Fruit fly (Drosophila melanogaster): Measurements from ENCODE around the gene Zip71B.
A peak's percentile ranks its signal among the peaks of the same experiment; 100 is the strongest.

Zip71B gene

dm6 chr3L:15034061-15034713 is 42.1 kb downstream of the Zip71B start (continued):
- TF ChIP-seq CG34376 (GFP tag; optimal IDR thresholded peaks at IDR 0.05) = peak; percentile 27
- TF ChIP-seq jumu (GFP tag; optimal IDR thresholded peaks at IDR 0.05) = no peak
- TF ChIP-seq zfh1 (GFP tag; IDR thresholded peaks at IDR 0.05) = no peak
- peak; percentile 68 for TF ChIP-seq ind (GFP tag; optimal IDR thresholded peaks at IDR 0.05)
- TF ChIP-seq Atf6 (GFP tag; IDR thresholded peaks at IDR 0.05) = no peak
- TF ChIP-seq lov (optimal IDR thresholded peaks at IDR 0.05) = no peak
- TF ChIP-seq lov (GFP tag; IDR thresholded peaks at IDR 0.05) = no peak
- TF ChIP-seq slbo (GFP tag; IDR thresholded peaks at IDR 0.05) = no peak
- peak; percentile 3 for TF ChIP-seq gcm (GFP tag; optimal IDR thresholded peaks at IDR 0.05)
- TF ChIP-seq PHDP (tag; optimal IDR thresholded peaks at IDR 0.05) = peak; percentile 29
- TF ChIP-seq CG7357 (GFP tag; IDR thresholded peaks at IDR 0.05) = no peak
- TF ChIP-seq slou (GFP tag; optimal IDR thresholded peaks at IDR 0.05) = no peak
- no peak for TF ChIP-seq CHES-1-like (GFP tag; optimal IDR thresholded peaks at IDR 0.05)
- no peak for TF ChIP-seq jigr1 (GFP tag; IDR thresholded peaks at IDR 0.05)
- TF ChIP-seq CG14965 (GFP tag; optimal IDR thresholded peaks at IDR 0.05; ENCODE audit: borderline replicate concordance) = no peak
- peak; percentile 32 for TF ChIP-seq Ssrp (tag; optimal IDR thresholded peaks at IDR 0.05)
- TF ChIP-seq dimm (GFP tag; IDR thresholded peaks at IDR 0.05) = no peak
- peak; percentile 32 for TF ChIP-seq D19A (tag; optimal IDR thresholded peaks at IDR 0.05)
- TF ChIP-seq dan (GFP tag; IDR thresholded peaks at IDR 0.05) = no peak
- TF ChIP-seq Nf-YA (GFP tag; IDR thresholded peaks at IDR 0.05) = no peak
- TF ChIP-seq CG10366 (GFP tag; IDR thresholded peaks at IDR 0.05) = no peak
- TF ChIP-seq CG1603 (tag; optimal IDR thresholded peaks at IDR 0.05) = no peak
- no peak for TF ChIP-seq psq (GFP tag; optimal IDR thresholded peaks at IDR 0.05)
- no peak for TF ChIP-seq tup (GFP tag; optimal IDR thresholded peaks at IDR 0.05)
- no peak for TF ChIP-seq vnd (GFP tag; IDR thresholded peaks at IDR 0.05; ENCODE audit: partially characterized antibody)
- no peak for TF ChIP-seq Aef1 (GFP tag; IDR thresholded peaks at IDR 0.05)
- no peak for TF ChIP-seq CG14860 (GFP tag; IDR thresholded peaks at IDR 0.05; ENCODE audit: partially characterized antibody)
- peak; percentile 26 for TF ChIP-seq CG17829 (tag; optimal IDR thresholded peaks at IDR 0.05)
- no peak for TF ChIP-seq CG33557 (GFP tag; optimal IDR thresholded peaks at IDR 0.05)
- TF ChIP-seq Abd-B (GFP tag; optimal IDR thresholded peaks at IDR 0.05) = no peak
- no peak for TF ChIP-seq CG8765 (GFP tag; IDR thresholded peaks at IDR 0.05)
- no peak for TF ChIP-seq CG1832 (GFP tag; optimal IDR thresholded peaks at IDR 0.05)
- TF ChIP-seq cato (GFP tag; optimal IDR thresholded peaks at IDR 0.05; ENCODE audit: borderline replicate concordance) = no peak
- no peak for TF ChIP-seq CG4328 (GFP tag; optimal IDR thresholded peaks at IDR 0.05)
- TF ChIP-seq dpn (GFP tag; optimal IDR thresholded peaks at IDR 0.05) = no peak
- no peak for TF ChIP-seq ci (GFP tag; IDR thresholded peaks at IDR 0.05)
- TF ChIP-seq CrebB (tag; optimal IDR thresholded peaks at IDR 0.05) = no peak
- peak; percentile 12 for TF ChIP-seq tap (tag; optimal IDR thresholded peaks at IDR 0.05)
- no peak for TF ChIP-seq tgo (GFP tag; IDR thresholded peaks at IDR 0.05)
- no peak for TF ChIP-seq CG7987 (GFP tag; optimal IDR thresholded peaks at IDR 0.05)
- TF ChIP-seq CG33213 (GFP tag; optimal IDR thresholded peaks at IDR 0.05) = no peak
- TF ChIP-seq prd (optimal IDR thresholded peaks at IDR 0.05) = no peak
- no peak for TF ChIP-seq prd (GFP tag; IDR thresholded peaks at IDR 0.05)
- peak; percentile 38 for TF ChIP-seq Sox102F (GFP tag; optimal IDR thresholded peaks at IDR 0.05)
- no peak for TF ChIP-seq fu2 (GFP tag; optimal IDR thresholded peaks at IDR 0.05)
- TF ChIP-seq Oaz (GFP tag; IDR thresholded peaks at IDR 0.05) = no peak
- TF ChIP-seq CG1529 (GFP tag; optimal IDR thresholded peaks at IDR 0.05) = no peak
- peak in 1 of 2 experiments; percentile 30 for TF ChIP-seq Eip74EF (GFP tag; optimal IDR thresholded peaks at IDR 0.05)
- TF ChIP-seq E2f1 (GFP tag; IDR thresholded peaks at IDR 0.05) = no peak
- TF ChIP-seq rib (GFP tag; IDR thresholded peaks at IDR 0.05) = no peak
- no peak for TF ChIP-seq CG3838 (GFP tag; optimal IDR thresholded peaks at IDR 0.05)
